Worm (Caenorhabditis elegans) whole organism, young adult: ENCODE measurements around the gene Y67A10A.2.
"Not testable (repeated sequence)": the region's sequence is repeated elsewhere in the genome, so short reads cannot be mapped to it uniquely, and the experiment has no call there.

Source experiments
- bed-2 ChIP-seq: fragments of 200-800 bp; sonication (Bioruptor generic); IDR thresholded peaks from 2 replicates; pipeline ENCODE4 v1.3.6; 2022; ENCODE audit warnings: missing genetic modification reagents, missing genetic modification characterization, missing compliant biosample characterization
- ceh-40 ChIP-seq: fragments of 200-800 bp; sonication (Bioruptor generic); IDR thresholded peaks from 2 replicates; pipeline ENCODE4 v1.3.6; 2022; ENCODE audit warnings: missing genetic modification characterization, missing compliant biosample characterization

DNA sequence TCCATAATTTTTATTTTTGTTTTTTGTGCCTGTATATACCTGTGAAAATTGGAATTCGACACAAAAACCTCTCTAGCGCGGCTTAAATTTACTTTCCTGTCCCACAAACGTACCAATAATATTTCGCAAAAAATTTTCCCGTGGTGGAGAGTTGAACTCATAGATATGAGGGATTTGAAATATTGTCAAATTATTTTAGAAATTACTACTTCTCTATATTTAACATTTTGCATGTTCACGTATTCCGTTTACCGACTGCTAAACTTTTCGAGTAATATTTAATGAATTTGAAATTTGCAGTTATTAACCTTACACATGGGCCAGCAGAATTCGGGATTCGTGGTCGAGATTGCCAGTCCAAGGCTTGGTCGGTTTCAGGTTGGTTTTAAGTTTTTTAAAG is 36.0 kb downstream of the Y67A10A.2 start, which contains the start of gene Y67A10A.7:
- not testable (repeated sequence) for TF ChIP-seq ceh-40, bed-2 (GFP tag; lab: Robert Waterston, UW)
